Worm (Caenorhabditis elegans): Measurements from ENCODE around the gene kdin-1.

DNA sequence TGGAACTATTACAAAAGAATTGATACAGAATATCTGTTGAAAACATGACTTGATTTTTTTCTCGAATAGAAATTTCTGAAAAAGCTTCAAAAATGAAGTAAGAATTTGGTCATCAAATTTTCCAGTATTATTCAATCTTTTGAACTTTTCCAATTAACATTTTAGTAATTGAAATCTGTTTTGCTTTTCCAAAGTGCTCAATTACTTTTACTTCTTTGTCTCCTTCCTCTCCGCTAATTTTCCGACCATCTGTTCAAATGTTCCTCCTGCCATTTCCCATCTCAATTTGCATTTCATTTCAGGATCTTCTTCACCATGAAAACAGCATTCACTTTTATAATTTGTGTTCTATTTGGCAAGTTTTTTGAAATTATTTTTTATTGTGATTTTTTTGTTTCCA lies 10.4 kb downstream of the kdin-1 start, which contains the start of gene F36H1.11:
- TF ChIP-seq elt-3 (tag; optimal IDR thresholded peaks at IDR 0.05) (no peak), ceh-8 (GFP tag; optimal IDR thresholded peaks at IDR 0.05) (no peak), ztf-11 (tag; optimal IDR thresholded peaks at IDR 0.05) (no peak), nhr-77 (tag; optimal IDR thresholded peaks at IDR 0.05) (no peak), tbx-2 (tag; optimal IDR thresholded peaks at IDR 0.05) (no peak), fkh-10 (GFP tag; optimal IDR thresholded peaks at IDR 0.05) (no peak), egl-27 (tag; optimal IDR thresholded peaks at IDR 0.05) (no peak), lin-15B (tag; optimal IDR thresholded peaks at IDR 0.05) (no peak), egl-13 (tag; optimal IDR thresholded peaks at IDR 0.05) (no peak), xbp-1 (tag; optimal IDR thresholded peaks at IDR 0.05) (no peak), nhr-76 (tag; optimal IDR thresholded peaks at IDR 0.05) (no peak), fos-1 (tag; optimal IDR thresholded peaks at IDR 0.05) (no peak)

All from whole organism, L1 larva.